Fruit fly (Drosophila melanogaster) whole organism, embryonic: ENCODE results near the gene CG16953.

ENCODE experiments used
- Adf1 ChIP-seq: fragments of 200-800 bp; sonication (Bioruptor generic); IDR thresholded peaks from 2 replicates; pipeline ENCODE4 v1.3.6; 2022; ENCODE audit warnings: missing biosample characterization, missing genetic modification characterization
- BtbVII ChIP-seq: fragments of 200-800 bp; sonication (Bioruptor generic); optimal IDR thresholded peaks from 3 replicates; lab custom pipeline; 2017; ENCODE audit warnings: missing biosample characterization, mild to moderate bottlenecking, missing genetic modification characterization
- CG10565 ChIP-seq: fragments of 200-800 bp; sonication (Bioruptor generic); optimal IDR thresholded peaks from 3 replicates; lab custom pipeline; 2016; ENCODE audit warnings: missing biosample characterization, mild to moderate bottlenecking, missing genetic modification characterization
- CG11093 ChIP-seq: fragments of 200-800 bp; sonication (Bioruptor generic); IDR thresholded peaks from 3 replicates; pipeline ENCODE4 v1.3.6; 2022; ENCODE audit warnings: missing biosample characterization, missing genetic modification characterization
- CG12071 ChIP-seq: fragments of 200-800 bp; sonication (Bioruptor generic); optimal IDR thresholded peaks from 3 replicates; lab custom pipeline; 2018; ENCODE audit warnings: missing biosample characterization, mild to moderate bottlenecking, missing genetic modification characterization
- CG14965 ChIP-seq: fragments of 200-800 bp; sonication (Bioruptor generic); optimal IDR thresholded peaks from 2 replicates; lab custom pipeline; 2016; ENCODE audit warnings: missing biosample characterization, missing genetic modification characterization, borderline replicate concordance
- CG1529 ChIP-seq: fragments of 200-800 bp; sonication (Bioruptor generic); optimal IDR thresholded peaks from 3 replicates; lab custom pipeline; 2018; ENCODE audit warnings: missing biosample characterization, missing genetic modification characterization
- CG16813 ChIP-seq: fragments of 200-800 bp; sonication (Bioruptor generic); IDR thresholded peaks from 3 replicates; pipeline ENCODE4 v1.3.6; 2022; ENCODE audit warnings: missing biosample characterization, missing genetic modification characterization; ENCODE audit not compliant: partially characterized antibody
- CG17359 ChIP-seq: fragments of 200-800 bp; sonication (Bioruptor generic); optimal IDR thresholded peaks from 3 replicates; lab custom pipeline; 2018; ENCODE audit warnings: missing biosample characterization, mild to moderate bottlenecking, missing genetic modification characterization, moderate library complexity
- CG1792 ChIP-seq: fragments of 200-800 bp; sonication (Bioruptor generic); optimal IDR thresholded peaks from 2 replicates; lab custom pipeline; 2016; ENCODE audit warnings: missing biosample characterization, missing genetic modification characterization
- CG1832 ChIP-seq: fragments of 200-800 bp; sonication (Bioruptor generic); optimal IDR thresholded peaks from 2 replicates; lab custom pipeline; 2017; ENCODE audit warnings: missing biosample characterization, mild to moderate bottlenecking, missing genetic modification characterization, inconsistent platforms
- CG33557 ChIP-seq: fragments of 200-800 bp; sonication (Bioruptor generic); optimal IDR thresholded peaks from 2 replicates; lab custom pipeline; 2019; ENCODE audit warnings: missing biosample characterization, mild to moderate bottlenecking, missing genetic modification characterization, moderate library complexity
- CG34376 ChIP-seq: fragments of 200-800 bp; sonication (Bioruptor generic); optimal IDR thresholded peaks from 2 replicates; lab custom pipeline; 2018; ENCODE audit warnings: missing biosample characterization, mild to moderate bottlenecking, missing genetic modification characterization
- CG4617 ChIP-seq: fragments of 200-800 bp; sonication (Bioruptor generic); optimal IDR thresholded peaks from 3 replicates; lab custom pipeline; 2016; ENCODE audit warnings: missing biosample characterization, missing genetic modification characterization, borderline replicate concordance
- CG4707 ChIP-seq: fragments of 200-800 bp; sonication (Bioruptor generic); optimal IDR thresholded peaks from 2 replicates; lab custom pipeline; 2018; ENCODE audit warnings: missing biosample characterization, mild to moderate bottlenecking, missing genetic modification characterization, moderate library complexity
- CG5953 ChIP-seq: fragments of 200-800 bp; sonication (Bioruptor generic); IDR thresholded peaks from 2 replicates; pipeline ENCODE4 v1.3.6; 2022; ENCODE audit warnings: missing biosample characterization, missing genetic modification characterization
- CG6254 ChIP-seq: fragments of 200-800 bp; sonication (Bioruptor generic); optimal IDR thresholded peaks from 3 replicates; lab custom pipeline; 2017; ENCODE audit warnings: mild to moderate bottlenecking, missing biosample characterization, missing genetic modification reagents, missing genetic modification characterization
- CG6683 ChIP-seq: fragments of 200-800 bp; sonication (Bioruptor generic); optimal IDR thresholded peaks from 2 replicates; lab custom pipeline; 2017; ENCODE audit warnings: missing biosample characterization, mild to moderate bottlenecking, missing genetic modification characterization, missing genetic modification reagents
- CG6689 ChIP-seq: fragments of 200-800 bp; sonication (Bioruptor generic); IDR thresholded peaks from 2 replicates; pipeline ENCODE4 v1.3.6; 2022; ENCODE audit warnings: missing biosample characterization, missing genetic modification characterization
- CG7372 ChIP-seq: fragments of 200-800 bp; sonication (Bioruptor generic); IDR thresholded peaks from 2 replicates; pipeline ENCODE4 v1.3.6; 2022; ENCODE audit warnings: missing biosample characterization, missing genetic modification characterization
- Dip3 ChIP-seq: fragments of 200-800 bp; sonication (Bioruptor generic); optimal IDR thresholded peaks from 3 replicates; lab custom pipeline; 2016; ENCODE audit warnings: missing biosample characterization, missing genetic modification characterization
- ERR ChIP-seq: fragments of 200-800 bp; sonication (Bioruptor generic); optimal IDR thresholded peaks from 2 replicates; lab custom pipeline; 2016; ENCODE audit warnings: missing biosample characterization, missing genetic modification characterization
- HLH3B ChIP-seq: fragments of 200-800 bp; sonication (Bioruptor generic); IDR thresholded peaks from 2 replicates; pipeline ENCODE4 v1.3.6; 2022; ENCODE audit warnings: missing biosample characterization, missing genetic modification characterization
- Hr51 ChIP-seq, 2 experiments: fragments of 200-800 bp; sonication (Bioruptor generic); optimal IDR thresholded peaks; 2 replicates in 1 of 2; 3 replicates in 1 of 2; lab custom pipeline; 2016 to 2018; ENCODE audit warnings: missing biosample characterization in 2 of 2, missing genetic modification characterization in 2 of 2, mild to moderate bottlenecking in 1 of 2, moderate library complexity in 1 of 2
- Lim3 ChIP-seq: fragments of 200-800 bp; sonication (Bioruptor generic); IDR thresholded peaks from 2 replicates; pipeline ENCODE4 v1.3.6; 2022; ENCODE audit warnings: missing biosample characterization, missing genetic modification characterization
- NC2α ChIP-seq: fragments of 200-800 bp; sonication (Bioruptor generic); optimal IDR thresholded peaks from 2 replicates; lab custom pipeline; 2016; ENCODE audit warnings: missing biosample characterization, missing genetic modification characterization
- Neu2 ChIP-seq: fragments of 200-800 bp; sonication (Bioruptor generic); optimal IDR thresholded peaks from 3 replicates; lab custom pipeline; 2016; ENCODE audit warnings: missing biosample characterization, missing genetic modification characterization, borderline replicate concordance
- Nf-YB ChIP-seq: fragments of 200-800 bp; sonication (Bioruptor generic); optimal IDR thresholded peaks from 3 replicates; lab custom pipeline; 2019; ENCODE audit warnings: missing biosample characterization, mild to moderate bottlenecking, missing genetic modification characterization, moderate library complexity
- Ravus ChIP-seq: fragments of 200-800 bp; sonication (Bioruptor generic); IDR thresholded peaks from 2 replicates; pipeline ENCODE4 v1.3.6; 2022; ENCODE audit warnings: missing biosample characterization, missing genetic modification characterization
- Sry-β ChIP-seq: fragments of 200-800 bp; sonication (Bioruptor generic); optimal IDR thresholded peaks from 2 replicates; lab custom pipeline; 2018; ENCODE audit warnings: missing biosample characterization, mild to moderate bottlenecking, missing genetic modification characterization, moderate library complexity
- Stat92E ChIP-seq, 3 experiments: fragments of >200 bp in 2 of 3; fragments of 200-800 bp in 1 of 3; sonication (Bioruptor generic) in 1 of 3; optimal IDR thresholded peaks; 2 replicates each; lab custom pipeline; 2017 to 2019; ENCODE audit warnings: missing biosample characterization in 3 of 3, missing genetic modification characterization in 3 of 3, mild to moderate bottlenecking in 1 of 3, moderate library complexity in 1 of 3
- croc ChIP-seq: fragments of 200-800 bp; sonication (Bioruptor generic); conservative IDR thresholded peaks from 3 replicates; pipeline ENCODE4 v1.3.6; 2022; ENCODE audit warnings: missing biosample characterization, missing genetic modification characterization
- danr ChIP-seq: fragments of 200-800 bp; sonication (Bioruptor generic); IDR thresholded peaks from 2 replicates; pipeline ENCODE4 v1.3.6; 2022; ENCODE audit warnings: missing biosample characterization, missing genetic modification characterization
- fd102C ChIP-seq: fragments of 200-800 bp; sonication (Bioruptor generic); optimal IDR thresholded peaks from 2 replicates; lab custom pipeline; 2018; ENCODE audit warnings: missing biosample characterization, mild to moderate bottlenecking, missing genetic modification characterization, moderate library complexity
- ham ChIP-seq: fragments of 200-800 bp; sonication (Bioruptor generic); IDR thresholded peaks from 2 replicates; pipeline ENCODE4 v1.3.6; 2022; ENCODE audit warnings: missing biosample characterization, missing genetic modification characterization
- hbn ChIP-seq: fragments of 200-800 bp; sonication (Bioruptor generic); IDR thresholded peaks from 2 replicates; pipeline ENCODE4 v1.3.6; 2022; ENCODE audit warnings: missing biosample characterization, missing genetic modification characterization; ENCODE audit not compliant: partially characterized antibody
- klu ChIP-seq: fragments of 200-800 bp; sonication (Bioruptor generic); IDR thresholded peaks from 2 replicates; pipeline ENCODE4 v1.3.6; 2022; ENCODE audit warnings: missing biosample characterization, missing genetic modification characterization
- lbe ChIP-seq: fragments of 200-800 bp; sonication (Bioruptor generic); optimal IDR thresholded peaks from 2 replicates; lab custom pipeline; 2016; ENCODE audit warnings: missing biosample characterization, mild to moderate bottlenecking, missing genetic modification characterization
- peb ChIP-seq: fragments of 200-800 bp; sonication (Bioruptor generic); IDR thresholded peaks from 2 replicates; pipeline ENCODE4 v1.3.6; 2022; ENCODE audit warnings: missing biosample characterization, missing genetic modification characterization
- pnt ChIP-seq: fragments of 200-800 bp; sonication (Bioruptor generic); optimal IDR thresholded peaks from 3 replicates; lab custom pipeline; 2016; ENCODE audit warnings: missing biosample characterization, missing genetic modification characterization
- ranshi ChIP-seq: fragments of 200-800 bp; sonication (Bioruptor generic); IDR thresholded peaks from 2 replicates; pipeline ENCODE4 v1.3.6; 2022; ENCODE audit warnings: missing biosample characterization, missing genetic modification characterization
- sens ChIP-seq: fragments of 200-800 bp; sonication (Bioruptor generic); peaks from one replicate; lab custom pipeline; 2016; ENCODE audit warnings: missing biosample characterization, missing genetic modification characterization
- sim ChIP-seq: fragments of 200-800 bp; sonication (Bioruptor generic); IDR thresholded peaks from 2 replicates; pipeline ENCODE4 v1.3.6; 2022; ENCODE audit warnings: missing biosample characterization, missing genetic modification characterization
- stc ChIP-seq: fragments of 200-800 bp; sonication (Bioruptor generic); IDR thresholded peaks from 2 replicates; pipeline ENCODE4 v1.3.6; 2022; ENCODE audit warnings: missing biosample characterization, missing genetic modification characterization
- trh ChIP-seq: fragments of 200-800 bp; sonication (Bioruptor generic); optimal IDR thresholded peaks from 2 replicates; lab custom pipeline; 2016; ENCODE audit warnings: missing biosample characterization, missing genetic modification characterization
- ttk ChIP-seq: fragments of 200-800 bp; sonication (Bioruptor generic); IDR thresholded peaks from 2 replicates; pipeline ENCODE4 v2.1.2; 2022; ENCODE audit warnings: missing biosample characterization, missing genetic modification characterization
- yki ChIP-seq: fragments of >200 bp; optimal IDR thresholded peaks from 3 replicates; lab custom pipeline; 2018
- zen ChIP-seq: fragments of 200-800 bp; sonication (Bioruptor generic); optimal IDR thresholded peaks from 3 replicates; lab custom pipeline; 2018; ENCODE audit warnings: missing biosample characterization, mild to moderate bottlenecking, missing genetic modification characterization, moderate library complexity

The CG16953 gene

dm6 chr3R:20594194-20595144 lies 8.8 kb upstream of the CG16953 start (continued):
- TF ChIP-seq yki (lab: Kevin White, UChicago) (peak; percentile 20), CG6689 (peak; percentile 92), Neu2 (GFP tag; lab: Kevin White, UChicago) (no peak), Nf-YB (peak; percentile 84), sim (GFP tag; lab: Robert Waterston, UW) (peak; percentile 79), CG14965 (no peak), Hr51 (GFP tag; optimal IDR thresholded peaks at IDR 0.05; lab: Kevin White, UChicago) (peak in 1 of 2 experiments; percentile 92), CG1792 (peak; percentile 6), CG34376 (GFP tag; lab: Kevin White, UChicago) (peak; percentile 36), Stat92E (GFP tag; optimal IDR thresholded peaks at IDR 0.05; lab: Kevin White, UChicago) (peak in 1 of 3 experiments; percentile 88), ERR (no peak), Adf1 (GFP tag; lab: Robert Waterston, UW) (no peak; the same call in 1 of the 2 replicates), CG10565 (peak; percentile 10), danr (peak; percentile 68), HLH3B (GFP tag; lab: Robert Waterston, UW) (peak; percentile 79), CG17359 (tag; lab: Kevin White, UChicago) (peak; percentile 95), Sry-β (GFP tag; lab: Kevin White, UChicago) (peak; percentile 29), fd102C (GFP tag; lab: Kevin White, UChicago) (peak; percentile 29), CG5953 (GFP tag; lab: Robert Waterston, UW) (0 out of 2 replicates have a peak, but pooled peaks have one; percentile 16), CG6254 (GFP tag; lab: Kevin White, UChicago) (peak; percentile 87), pnt (GFP tag; lab: Kevin White, UChicago) (peak; percentile 3), ttk (GFP tag; lab: Robert Waterston, UW) (peak; percentile 81), lbe (GFP tag; lab: Kevin White, UChicago) (peak; percentile 59), ham (GFP tag; lab: Robert Waterston, UW) (no peak), Ravus (GFP tag; lab: Robert Waterston, UW) (peak; percentile 66), NC2α (GFP tag; lab: Kevin White, UChicago) (no peak), CG4617 (GFP tag; lab: Kevin White, UChicago) (peak; percentile 43), stc (GFP tag; lab: Robert Waterston, UW) (peak; percentile 68), CG6683 (GFP tag; lab: Kevin White, UChicago) (peak; percentile 80), CG11093 (GFP tag; lab: Robert Waterston, UW) (peak; percentile 69; the same call in 2 of the 3 replicates), BtbVII (GFP tag; lab: Kevin White, UChicago) (peak; percentile 70), CG33557 (GFP tag; lab: Kevin White, UChicago) (peak; percentile 95), Lim3 (GFP tag; lab: Robert Waterston, UW) (no peak), CG4707 (GFP tag; lab: Kevin White, UChicago) (peak; percentile 33), klu (GFP tag; lab: Robert Waterston, UW) (peak; percentile 53), CG7372 (GFP tag; lab: Robert Waterston, UW) (peak; percentile 63), trh (peak; percentile 70), CG16813 (GFP tag; lab: Robert Waterston, UW) (no peak), Dip3 (GFP tag; lab: Kevin White, UChicago) (no peak), croc (GFP tag; lab: Robert Waterston, UW) (peak; percentile 92), sens (peak; percentile 92), CG1529 (GFP tag; lab: Kevin White, UChicago) (peak; percentile 71), hbn (GFP tag; lab: Robert Waterston, UW) (no peak), CG1832 (peak; percentile 59), peb (GFP tag; lab: Robert Waterston, UW) (peak; percentile 70; the same call in 1 of the 2 replicates), CG12071 (no peak), zen (tag; lab: Kevin White, UChicago) (peak; percentile 94), ranshi (peak; percentile 73)
